Worm (Caenorhabditis elegans) whole organism, L4 larva: Measurements from ENCODE around the gene srxa-10.
A peak's percentile ranks its signal among the peaks of the same experiment; 100 is the strongest.

Source experiments
- F10B5.3 ChIP-seq: sonication (generic microtip); optimal IDR thresholded peaks from 2 replicates; lab custom pipeline; 2016; ENCODE audit warnings: mild to moderate bottlenecking, missing genetic modification characterization, missing compliant biosample characterization
- T26A8.4 ChIP-seq: fragments of 200-800 bp; sonication (Bioruptor generic); IDR thresholded peaks from 2 replicates; pipeline ENCODE4 v1.3.6; 2022; ENCODE audit warnings: missing genetic modification characterization, missing compliant biosample characterization
- Y5F2A.4 ChIP-seq: fragments of 200-800 bp; sonication (Bioruptor generic); optimal IDR thresholded peaks from 2 replicates; lab custom pipeline; 2018; ENCODE audit warnings: mild to moderate bottlenecking, missing genetic modification characterization, missing compliant biosample characterization
- ZK337.2 ChIP-seq: fragments of 200-800 bp; sonication (Bioruptor generic); IDR thresholded peaks from 2 replicates; pipeline ENCODE4 v1.3.6; 2022; ENCODE audit warnings: missing genetic modification reagents, missing genetic modification characterization, missing compliant biosample characterization
- ZK546.5 ChIP-seq, 2 experiments: sonication (generic microtip); optimal IDR thresholded peaks; 2 replicates each; lab custom pipeline; 2017; ENCODE audit warnings: missing biosample characterization in 2 of 2, missing genetic modification characterization in 2 of 2
- ama-1 ChIP-seq: fragments of 150-350 bp; optimal IDR thresholded peaks from 2 replicates; lab custom pipeline; 2014; ENCODE audit warnings: inconsistent platforms, mixed read lengths
- attf-4 ChIP-seq: sonication (generic microtip); optimal IDR thresholded peaks from 3 replicates; lab custom pipeline; 2017; ENCODE audit warnings: missing biosample characterization, missing genetic modification characterization
- ceh-20 ChIP-seq: fragments of 200-800 bp; sonication (Bioruptor generic); IDR thresholded peaks from 2 replicates; pipeline ENCODE4 v1.3.6; 2022; ENCODE audit warnings: missing genetic modification reagents, missing genetic modification characterization, missing compliant biosample characterization
- ceh-28 ChIP-seq: fragments of 150-350 bp; optimal IDR thresholded peaks from 2 replicates; lab custom pipeline; 2014; ENCODE audit warnings: missing biosample characterization, missing genetic modification reagents, missing genetic modification characterization
- ceh-32 ChIP-seq: sonication (generic microtip); optimal IDR thresholded peaks from 2 replicates; lab custom pipeline; 2016; ENCODE audit warnings: mild to moderate bottlenecking, missing genetic modification characterization, missing compliant biosample characterization; ENCODE audit not compliant: poor library complexity
- ceh-62 ChIP-seq: sonication (generic microtip); optimal IDR thresholded peaks from 2 replicates; lab custom pipeline; 2017; ENCODE audit warnings: missing biosample characterization, missing genetic modification characterization
- ceh-82 ChIP-seq: sonication (generic microtip); optimal IDR thresholded peaks from 2 replicates; lab custom pipeline; 2017; ENCODE audit warnings: missing biosample characterization, missing genetic modification characterization
- daf-16 ChIP-seq, 3 experiments: sonication (generic microtip); optimal IDR thresholded peaks; 2 replicates each; lab custom pipeline; 2016 to 2017; ENCODE audit warnings: missing genetic modification characterization in 3 of 3, missing genetic modification reagents in 3 of 3, mild to moderate bottlenecking in 2 of 3, missing compliant biosample characterization in 2 of 3, missing biosample characterization in 1 of 3, moderate library complexity in 1 of 3
- dmd-9 ChIP-seq: fragments of 200-800 bp; sonication (Bioruptor generic); IDR thresholded peaks from 2 replicates; pipeline ENCODE4 v1.3.6; 2022; ENCODE audit warnings: missing genetic modification reagents, missing genetic modification characterization, missing compliant biosample characterization
- dpl-1 ChIP-seq: fragments of 150-350 bp; optimal IDR thresholded peaks from 2 replicates; lab custom pipeline; 2014; ENCODE audit warnings: missing biosample characterization, missing genetic modification reagents, missing genetic modification characterization
- egl-27 ChIP-seq: sonication (generic microtip); optimal IDR thresholded peaks from 3 replicates; lab custom pipeline; 2017; ENCODE audit warnings: missing biosample characterization, missing genetic modification reagents, missing genetic modification characterization
- gei-8 ChIP-seq: fragments of 200-800 bp; sonication (Bioruptor generic); optimal IDR thresholded peaks from 2 replicates; lab custom pipeline; 2018; ENCODE audit warnings: mild to moderate bottlenecking, missing genetic modification characterization, missing compliant biosample characterization
- hlh-30 ChIP-seq: sonication (generic microtip); optimal IDR thresholded peaks from 2 replicates; lab custom pipeline; 2017; ENCODE audit warnings: antibody characterized with exemption, mild to moderate bottlenecking, missing genetic modification characterization, missing compliant biosample characterization; ENCODE audit not compliant: insufficient read depth
- lim-7 ChIP-seq: fragments of 200-800 bp; sonication (Bioruptor generic); IDR thresholded peaks from 2 replicates; pipeline ENCODE4 v1.3.6; 2022; ENCODE audit warnings: missing genetic modification characterization, missing compliant biosample characterization
- lin-15B ChIP-seq: fragments of 150-350 bp; sonication (generic microtip); optimal IDR thresholded peaks from 3 replicates; lab custom pipeline; 2014; ENCODE audit warnings: missing biosample characterization, missing genetic modification characterization
- lin-29 ChIP-seq: fragments of 200-800 bp; sonication (Bioruptor generic); IDR thresholded peaks from 2 replicates; pipeline ENCODE4 v1.3.6; 2022; ENCODE audit warnings: missing genetic modification reagents, missing genetic modification characterization, missing compliant biosample characterization
- lin-38 ChIP-seq: fragments of 200-800 bp; sonication (Bioruptor generic); IDR thresholded peaks from 2 replicates; pipeline ENCODE4 v1.3.6; 2022; ENCODE audit warnings: missing genetic modification reagents, missing genetic modification characterization, missing compliant biosample characterization
- madf-5 ChIP-seq, 2 experiments: fragments of 200-800 bp; sonication (Bioruptor generic); IDR thresholded peaks; 2 replicates each; pipeline ENCODE4 v1.3.6; 2022; ENCODE audit warnings: missing compliant biosample characterization in 2 of 2, missing genetic modification characterization in 2 of 2
- madf-9 ChIP-seq: fragments of 200-800 bp; sonication (Bioruptor generic); conservative IDR thresholded peaks from 2 replicates; pipeline ENCODE4 v1.3.6; 2022; ENCODE audit warnings: missing genetic modification reagents, missing genetic modification characterization, missing compliant biosample characterization
- mdl-1 ChIP-seq, 2 experiments: fragments of 150-350 bp in 1 of 2; sonication (generic microtip) in 1 of 2; optimal IDR thresholded peaks; 2 replicates each; lab custom pipeline; 2014 to 2017; ENCODE audit warnings: missing biosample characterization in 2 of 2, missing genetic modification characterization in 2 of 2
- mxl-2 ChIP-seq: fragments of 200-800 bp; sonication (Bioruptor generic); conservative IDR thresholded peaks from 2 replicates; pipeline ENCODE4 v1.3.6; 2022; ENCODE audit warnings: missing genetic modification reagents, missing genetic modification characterization, missing compliant biosample characterization
- mxl-3 ChIP-seq: fragments of 200-800 bp; sonication (Bioruptor generic); optimal IDR thresholded peaks from 2 replicates; lab custom pipeline; 2018; ENCODE audit warnings: mild to moderate bottlenecking, missing genetic modification characterization, missing compliant biosample characterization
- nhr-10 ChIP-seq: fragments of 150-350 bp; optimal IDR thresholded peaks from 2 replicates; lab custom pipeline; 2014; ENCODE audit warnings: missing biosample characterization, missing genetic modification characterization
- nhr-102 ChIP-seq: sonication (generic microtip); optimal IDR thresholded peaks from 2 replicates; lab custom pipeline; 2016; ENCODE audit warnings: mild to moderate bottlenecking, missing genetic modification characterization, moderate library complexity, missing compliant biosample characterization
- nhr-6 ChIP-seq: fragments of 150-350 bp; optimal IDR thresholded peaks from 2 replicates; lab custom pipeline; 2014; ENCODE audit warnings: missing biosample characterization, missing genetic modification characterization
- nhr-77 ChIP-seq: fragments of 150-350 bp; optimal IDR thresholded peaks from 2 replicates; lab custom pipeline; 2014; ENCODE audit warnings: missing biosample characterization, missing genetic modification characterization
- pha-4 ChIP-seq, 2 experiments: fragments of 150-350 bp in 1 of 2; fragments of 200-800 bp in 1 of 2; sonication (Bioruptor generic) in 1 of 2; IDR thresholded peaks in 1 of 2; optimal IDR thresholded peaks in 1 of 2; 2 replicates each; pipeline versions ENCODE4 v1.3.6 to Lab custom; 2014 to 2022; ENCODE audit warnings: missing genetic modification characterization in 2 of 2, missing genetic modification reagents in 2 of 2, missing biosample characterization in 1 of 2, missing compliant biosample characterization in 1 of 2
- set-16 ChIP-seq: fragments of 200-800 bp; sonication (Bioruptor generic); IDR thresholded peaks from 2 replicates; pipeline ENCODE4 v1.3.6; 2022; ENCODE audit warnings: missing genetic modification reagents, missing genetic modification characterization, missing compliant biosample characterization
- snpc-4 ChIP-seq: fragments of 150-350 bp; optimal IDR thresholded peaks from 2 replicates; lab custom pipeline; 2014; ENCODE audit warnings: missing biosample characterization, missing genetic modification characterization
- spr-3 ChIP-seq: fragments of 200-800 bp; sonication (Bioruptor generic); optimal IDR thresholded peaks from 2 replicates; lab custom pipeline; 2018; ENCODE audit warnings: mild to moderate bottlenecking, missing genetic modification characterization, missing compliant biosample characterization
- tag-97 ChIP-seq: fragments of 200-800 bp; sonication (Bioruptor generic); IDR thresholded peaks from 2 replicates; pipeline ENCODE4 v1.3.6; 2022; ENCODE audit warnings: missing genetic modification characterization, missing compliant biosample characterization
- tra-1 ChIP-seq: fragments of 200-800 bp; sonication (Bioruptor generic); IDR thresholded peaks from 2 replicates; pipeline ENCODE4 v1.3.6; 2022; ENCODE audit warnings: missing genetic modification reagents, missing genetic modification characterization, missing compliant biosample characterization
- unc-130 ChIP-seq: sonication (generic microtip); optimal IDR thresholded peaks from 2 replicates; lab custom pipeline; 2016; ENCODE audit warnings: missing genetic modification reagents, missing genetic modification characterization, missing compliant biosample characterization
- unc-39 ChIP-seq: sonication (generic microtip); optimal IDR thresholded peaks from 2 replicates; lab custom pipeline; 2017; ENCODE audit warnings: missing biosample characterization, missing genetic modification characterization
- vab-7 ChIP-seq: fragments of 200-800 bp; sonication (Bioruptor generic); IDR thresholded peaks from 2 replicates; pipeline ENCODE4 v1.3.6; 2022; ENCODE audit warnings: missing genetic modification reagents, missing genetic modification characterization, missing compliant biosample characterization
- zfp-3 ChIP-seq: fragments of 200-800 bp; sonication (Bioruptor generic); conservative IDR thresholded peaks from 2 replicates; pipeline ENCODE4 v1.3.6; 2022; ENCODE audit warnings: missing genetic modification reagents, missing genetic modification characterization, missing compliant biosample characterization
- zip-11 ChIP-seq: fragments of 200-800 bp; sonication (Bioruptor generic); IDR thresholded peaks from 2 replicates; pipeline ENCODE4 v1.3.6; 2022; ENCODE audit warnings: missing genetic modification characterization, missing compliant biosample characterization
- ztf-11 ChIP-seq: fragments of 150-350 bp; optimal IDR thresholded peaks from 2 replicates; lab custom pipeline; 2014; ENCODE audit warnings: missing biosample characterization, missing genetic modification characterization

srxa-10 gene

ce11 chrIII:9807560-9808046 is 11.3 kb upstream of the srxa-10 start (continued):
- no peak for TF ChIP-seq lin-29 (GFP tag; lab: Robert Waterston, UW)
- no peak for TF ChIP-seq ceh-28 (tag; lab: Kevin White, UChicago)
- TF ChIP-seq dpl-1, result peak; percentile 34
- TF ChIP-seq lin-38, result peak; percentile 30; the same call in 1 of the 2 replicates
- TF ChIP-seq zfp-3 (GFP tag; lab: Robert Waterston, UW), result no peak
- TF ChIP-seq madf-9 (GFP tag; lab: Robert Waterston, UW), result no peak
- TF ChIP-seq T26A8.4 (GFP tag; lab: Robert Waterston, UW), result 0 out of 2 replicates have a peak, but pooled peaks have one; percentile 15
- TF ChIP-seq madf-5 (GFP tag; IDR thresholded peaks at IDR 0.05; lab: Robert Waterston, UW), result no peak
- no peak for TF ChIP-seq dmd-9
- no peak for TF ChIP-seq mxl-2
- no peak for TF ChIP-seq pha-4 (GFP tag; IDR thresholded peaks at IDR 0.05; lab: Robert Waterston, UW)
- TF ChIP-seq pha-4 (tag; optimal IDR thresholded peaks at IDR 0.05; lab: Kevin White, UChicago), result no peak
- no peak for TF ChIP-seq egl-27 (tag; lab: Kevin White, UChicago)
- no peak for TF ChIP-seq Y5F2A.4 (GFP tag; lab: Kevin White, UChicago)
- no peak for TF ChIP-seq lin-15B
- TF ChIP-seq ceh-82 (tag; lab: Kevin White, UChicago), result no peak
- no peak for TF ChIP-seq unc-39 (tag; lab: Kevin White, UChicago)
- peak; percentile 64 for TF ChIP-seq ama-1
- TF ChIP-seq hlh-30 (tag; lab: Kevin White, UChicago), result peak; percentile 87
- TF ChIP-seq ztf-11, result no peak
- no peak for TF ChIP-seq daf-16 (GFP tag; optimal IDR thresholded peaks at IDR 0.05; lab: Kevin White, UChicago)
- TF ChIP-seq daf-16 (tag; optimal IDR thresholded peaks at IDR 0.05; lab: Kevin White, UChicago), result peak; percentile 13
- TF ChIP-seq snpc-4 (tag; lab: Kevin White, UChicago), result no peak
- TF ChIP-seq nhr-102, result no peak
- no peak for TF ChIP-seq zip-11 (GFP tag; lab: Robert Waterston, UW)
- TF ChIP-seq ZK337.2 (GFP tag; lab: Robert Waterston, UW), result no peak
- TF ChIP-seq F10B5.3 (tag; lab: Kevin White, UChicago), result no peak
- no peak for TF ChIP-seq ceh-62
- no peak for TF ChIP-seq spr-3 (GFP tag; lab: Kevin White, UChicago)
- no peak for TF ChIP-seq ceh-32
- TF ChIP-seq nhr-77 (tag; lab: Kevin White, UChicago), result peak; percentile 45
- TF ChIP-seq lim-7 (GFP tag; lab: Robert Waterston, UW), result no peak
- TF ChIP-seq mxl-3 (GFP tag; lab: Kevin White, UChicago), result peak; percentile 79
- TF ChIP-seq ZK546.5 (tag; optimal IDR thresholded peaks at IDR 0.05; lab: Kevin White, UChicago), result no peak
- peak; percentile 23 to 79 for TF ChIP-seq mdl-1 (tag; optimal IDR thresholded peaks at IDR 0.05; lab: Kevin White, UChicago)
- TF ChIP-seq tag-97, result no peak
- no peak for TF ChIP-seq nhr-10 (tag; lab: Kevin White, UChicago)
- no peak for TF ChIP-seq unc-130
- TF ChIP-seq vab-7 (GFP tag; lab: Robert Waterston, UW), result no peak
- TF ChIP-seq nhr-6 (tag; lab: Kevin White, UChicago), result peak; percentile 38
- peak; percentile 72 for TF ChIP-seq ceh-20
- TF ChIP-seq gei-8 (GFP tag; lab: Kevin White, UChicago), result no peak
- TF ChIP-seq set-16 (GFP tag; lab: Robert Waterston, UW), result no peak
- TF ChIP-seq tra-1, result 0 out of 2 replicates have a peak, but pooled peaks have one; percentile 6
- no peak for TF ChIP-seq attf-4 (tag; lab: Kevin White, UChicago)
- TF ChIP-seq, all 104 proteins: peak for 23
